Worm (Caenorhabditis elegans) whole organism, young adult: ENCODE data around the gene aat-2.

Source experiments
- B0035.1 ChIP-seq: sonication (generic microtip); optimal IDR thresholded peaks from 2 replicates; lab custom pipeline; 2016; ENCODE audit warnings: missing genetic modification characterization, mild to moderate bottlenecking, missing compliant biosample characterization, missing genotype, missing genetic modification reagents
- B0261.1 ChIP-seq: sonication (generic microtip); optimal IDR thresholded peaks from 2 replicates; lab custom pipeline; 2016; ENCODE audit warnings: mild to moderate bottlenecking, missing genetic modification characterization, moderate library complexity, missing compliant biosample characterization
- F23B12.7 ChIP-seq: sonication (generic microtip); optimal IDR thresholded peaks from 2 replicates; lab custom pipeline; 2017; ENCODE audit warnings: missing genetic modification characterization, mild to moderate bottlenecking, missing compliant biosample characterization, antibody characterized with exemption, moderate library complexity; ENCODE audit not compliant: insufficient read depth
- F37B4.10 ChIP-seq: fragments of 200-800 bp; sonication (Bioruptor generic); IDR thresholded peaks from 2 replicates; pipeline ENCODE4 v1.3.6; 2022; ENCODE audit warnings: missing genetic modification characterization, missing compliant biosample characterization
- F39B2.1 ChIP-seq: fragments of 200-800 bp; sonication (Bioruptor generic); IDR thresholded peaks from 2 replicates; pipeline ENCODE4 v1.3.6; 2022; ENCODE audit warnings: missing genetic modification reagents, missing genetic modification characterization, missing compliant biosample characterization
- K12H6.12 ChIP-seq: fragments of 200-800 bp; sonication (Bioruptor generic); optimal IDR thresholded peaks from 2 replicates; lab custom pipeline; 2018; ENCODE audit warnings: mild to moderate bottlenecking, missing genetic modification characterization, missing compliant biosample characterization
- Y53G8AR.9 ChIP-seq: fragments of 200-800 bp; sonication (Bioruptor generic); conservative IDR thresholded peaks from 2 replicates; pipeline ENCODE4 v1.3.6; 2022; ENCODE audit warnings: missing genetic modification reagents, missing genetic modification characterization, missing compliant biosample characterization
- attf-3 ChIP-seq: fragments of 200-800 bp; sonication (Bioruptor generic); conservative IDR thresholded peaks from 2 replicates; pipeline ENCODE4 v1.3.6; 2022; ENCODE audit warnings: missing genetic modification reagents, missing genetic modification characterization, missing compliant biosample characterization
- attf-5 ChIP-seq: fragments of 200-800 bp; sonication (Bioruptor generic); optimal IDR thresholded peaks from 2 replicates; lab custom pipeline; 2018; ENCODE audit warnings: mild to moderate bottlenecking, missing genetic modification characterization, missing compliant biosample characterization
- ceh-27 ChIP-seq: fragments of 200-800 bp; sonication (Bioruptor generic); optimal IDR thresholded peaks from 2 replicates; lab custom pipeline; 2018; ENCODE audit warnings: mild to moderate bottlenecking, missing genetic modification characterization, moderate library complexity, missing compliant biosample characterization
- ceh-40 ChIP-seq: fragments of 200-800 bp; sonication (Bioruptor generic); IDR thresholded peaks from 2 replicates; pipeline ENCODE4 v1.3.6; 2022; ENCODE audit warnings: missing genetic modification characterization, missing compliant biosample characterization
- ceh-58 ChIP-seq: fragments of 200-800 bp; sonication (Bioruptor generic); IDR thresholded peaks from 2 replicates; pipeline ENCODE4 v1.3.6; 2022; ENCODE audit warnings: missing genetic modification characterization, missing compliant biosample characterization
- die-1 ChIP-seq: sonication (generic microtip); optimal IDR thresholded peaks from 2 replicates; lab custom pipeline; 2016; ENCODE audit warnings: missing genotype, mild to moderate bottlenecking, missing genetic modification characterization, missing compliant biosample characterization
- dpff-1 ChIP-seq: sonication (generic microtip); optimal IDR thresholded peaks from 2 replicates; lab custom pipeline; 2017; ENCODE audit warnings: mild to moderate bottlenecking, missing genetic modification characterization, missing compliant biosample characterization
- dpl-1 ChIP-seq: fragments of 150-350 bp; optimal IDR thresholded peaks from 2 replicates; lab custom pipeline; 2014; ENCODE audit warnings: missing biosample characterization, missing genetic modification reagents, missing genetic modification characterization
- efl-1 ChIP-seq: fragments of 150-350 bp; optimal IDR thresholded peaks from 2 replicates; lab custom pipeline; 2014; ENCODE audit warnings: missing biosample characterization, missing genetic modification reagents, missing genetic modification characterization
- hlh-12 ChIP-seq: sonication (generic microtip); optimal IDR thresholded peaks from 2 replicates; lab custom pipeline; 2016; ENCODE audit warnings: missing genetic modification characterization, missing compliant biosample characterization
- hmg-1.2 ChIP-seq: fragments of 200-800 bp; sonication (Bioruptor generic); IDR thresholded peaks from 2 replicates; pipeline ENCODE4 v1.3.6; 2022; ENCODE audit warnings: missing genetic modification reagents, missing genetic modification characterization, missing compliant biosample characterization
- lag-1 ChIP-seq: fragments of 200-800 bp; sonication (Bioruptor generic); IDR thresholded peaks from 2 replicates; pipeline ENCODE4 v1.3.6; 2022; ENCODE audit warnings: missing genetic modification reagents, missing genetic modification characterization, missing compliant biosample characterization
- lsl-1 ChIP-seq: fragments of 200-800 bp; sonication (Bioruptor generic); optimal IDR thresholded peaks from 2 replicates; lab custom pipeline; 2018; ENCODE audit warnings: mild to moderate bottlenecking, missing genetic modification characterization, moderate library complexity, missing compliant biosample characterization
- madf-10 ChIP-seq: sonication (generic microtip); optimal IDR thresholded peaks from 2 replicates; lab custom pipeline; 2016; ENCODE audit warnings: mild to moderate bottlenecking, missing genetic modification characterization, missing compliant biosample characterization
- madf-3 ChIP-seq: fragments of 200-800 bp; sonication (Bioruptor generic); IDR thresholded peaks from 2 replicates; pipeline ENCODE4 v1.3.6; 2022; ENCODE audit warnings: missing genetic modification reagents, missing genetic modification characterization, missing compliant biosample characterization
- madf-6 ChIP-seq: fragments of 200-800 bp; sonication (Bioruptor generic); IDR thresholded peaks from 2 replicates; pipeline ENCODE4 v1.3.6; 2022; ENCODE audit warnings: missing genetic modification reagents, missing genetic modification characterization, missing compliant biosample characterization
- nfya-2 ChIP-seq: fragments of 200-800 bp; sonication (Bioruptor generic); IDR thresholded peaks from 2 replicates; pipeline ENCODE4 v1.3.6; 2022; ENCODE audit warnings: missing genetic modification reagents, missing genetic modification characterization, missing compliant biosample characterization
- nfyb-1 ChIP-seq: fragments of 200-800 bp; sonication (Bioruptor generic); IDR thresholded peaks from 2 replicates; pipeline ENCODE4 v1.3.6; 2022; ENCODE audit warnings: missing genetic modification reagents, missing genetic modification characterization, missing compliant biosample characterization
- nhr-120 ChIP-seq: fragments of 200-800 bp; sonication (Bioruptor generic); IDR thresholded peaks from 2 replicates; pipeline ENCODE4 v1.3.6; 2022; ENCODE audit warnings: missing genetic modification characterization, missing compliant biosample characterization
- nhr-80 ChIP-seq: sonication (generic microtip); optimal IDR thresholded peaks from 2 replicates; lab custom pipeline; 2016; ENCODE audit warnings: missing genetic modification characterization, missing compliant biosample characterization
- pbrm-1 ChIP-seq: fragments of 200-800 bp; sonication (Bioruptor generic); IDR thresholded peaks from 2 replicates; pipeline ENCODE4 v1.3.6; 2022; ENCODE audit warnings: missing genetic modification reagents, missing genetic modification characterization, missing compliant biosample characterization
- sea-2 ChIP-seq: fragments of 200-800 bp; sonication (Bioruptor generic); IDR thresholded peaks from 2 replicates; pipeline ENCODE4 v1.3.6; 2022; ENCODE audit warnings: missing genetic modification characterization, missing compliant biosample characterization
- snpc-3.4 ChIP-seq: sonication (generic microtip); optimal IDR thresholded peaks from 2 replicates; lab custom pipeline; 2017; ENCODE audit warnings: missing genetic modification characterization, mild to moderate bottlenecking, missing compliant biosample characterization, antibody characterized with exemption, moderate library complexity, missing genotype, missing genetic modification reagents
- snpc-4 ChIP-seq, 5 experiments: fragments of 150-350 bp in 1 of 5; sonication (generic microtip) in 4 of 5; optimal IDR thresholded peaks; 2 replicates each; lab custom pipeline; 2014 to 2018; ENCODE audit warnings: missing genetic modification characterization in 5 of 5, missing biosample characterization in 3 of 5, antibody characterized with exemption in 2 of 5, mild to moderate bottlenecking in 2 of 5, missing compliant biosample characterization in 2 of 5, missing genotype in 2 of 5, moderate library complexity in 2 of 5, missing genetic modification reagents in 1 of 5
- zfh-2 ChIP-seq: fragments of 200-800 bp; sonication (Bioruptor generic); conservative IDR thresholded peaks from 2 replicates; pipeline ENCODE4 v1.3.6; 2022; ENCODE audit warnings: missing genetic modification reagents, missing genetic modification characterization, missing compliant biosample characterization
- ztf-25 ChIP-seq: fragments of 200-800 bp; sonication (Bioruptor generic); IDR thresholded peaks from 2 replicates; pipeline ENCODE4 v1.3.6; 2022; ENCODE audit warnings: missing genetic modification reagents, missing genetic modification characterization, missing compliant biosample characterization

Gene aat-2

ce11 chrV:9220444-9220843, 25.7 kb downstream of the aat-2 start (continued):
- no peak for TF ChIP-seq die-1 (tag; lab: Kevin White, UChicago)
- TF ChIP-seq sea-2 (GFP tag; lab: Robert Waterston, UW), result no peak
- no peak for TF ChIP-seq pbrm-1 (GFP tag; lab: Robert Waterston, UW)
- TF ChIP-seq F39B2.1 (GFP tag; lab: Robert Waterston, UW), result no peak
- no peak for TF ChIP-seq lag-1 (GFP tag; lab: Robert Waterston, UW)
- TF ChIP-seq ceh-58 (GFP tag; lab: Robert Waterston, UW), result no peak
- TF ChIP-seq hmg-1.2 (GFP tag; lab: Robert Waterston, UW), result peak; percentile 67; the same call in 1 of the 2 replicates
- no peak for TF ChIP-seq nfya-2 (GFP tag; lab: Robert Waterston, UW)
- TF ChIP-seq efl-1 (GFP tag; lab: Kevin White, UChicago), result peak; percentile 57
- TF ChIP-seq attf-3 (GFP tag; lab: Robert Waterston, UW), result no peak
- peak; percentile 25 for TF ChIP-seq lsl-1
- no peak for TF ChIP-seq ceh-27 (GFP tag; lab: Kevin White, UChicago)
- no peak for TF ChIP-seq snpc-4 (GFP tag; optimal IDR thresholded peaks at IDR 0.05; lab: Kevin White, UChicago)
- TF ChIP-seq snpc-4 (tag; optimal IDR thresholded peaks at IDR 0.05; lab: Kevin White, UChicago), result peak in 1 of 4 experiments; percentile 7
- no peak for TF ChIP-seq ceh-40 (GFP tag; lab: Robert Waterston, UW)
- peak; percentile 82 for TF ChIP-seq F23B12.7
- no peak for TF ChIP-seq K12H6.12 (tag; lab: Kevin White, UChicago)
- TF ChIP-seq dpff-1 (tag; lab: Kevin White, UChicago), result no peak
- TF ChIP-seq attf-5 (GFP tag; lab: Kevin White, UChicago), result no peak
- no peak for TF ChIP-seq B0035.1 (tag; lab: Kevin White, UChicago)
- TF ChIP-seq Y53G8AR.9 (GFP tag; lab: Robert Waterston, UW), result no peak
- no peak for TF ChIP-seq B0261.1 (tag; lab: Kevin White, UChicago)
- no peak for TF ChIP-seq hlh-12 (tag; lab: Kevin White, UChicago)
- no peak for TF ChIP-seq ztf-25 (GFP tag; lab: Robert Waterston, UW)

- TF ChIP-seq madf-6 (GFP tag; lab: Robert Waterston, UW), result 0 out of 2 replicates have a peak, but pooled peaks have one; percentile 21
- 0 out of 2 replicates have a peak, but pooled peaks have one; percentile 47 for TF ChIP-seq madf-3
- TF ChIP-seq snpc-3.4 (tag; lab: Kevin White, UChicago), result no peak
Observed at ce11 chrV:9219390-9219733, 26.8 kb downstream of the aat-2 start.

- TF ChIP-seq dpl-1 (GFP tag; lab: Kevin White, UChicago), result no peak
- no peak for TF ChIP-seq ztf-25 (GFP tag; lab: Robert Waterston, UW)
- TF ChIP-seq B0035.1 (tag; lab: Kevin White, UChicago), result no peak
- TF ChIP-seq F37B4.10 (GFP tag; lab: Robert Waterston, UW), result no peak
- no peak; the same call in 1 of the 2 replicates for TF ChIP-seq zfh-2 (GFP tag; lab: Robert Waterston, UW)
- TF ChIP-seq nhr-80 (tag; lab: Kevin White, UChicago), result peak; percentile 88
- TF ChIP-seq madf-10 (tag; lab: Kevin White, UChicago), result no peak
- no peak for TF ChIP-seq snpc-3.4 (tag; lab: Kevin White, UChicago)
- TF ChIP-seq nhr-120 (GFP tag; lab: Robert Waterston, UW), result no peak
- peak; percentile 10 for TF ChIP-seq K12H6.12 (tag; lab: Kevin White, UChicago)
Observed at ce11 chrV:9218655-9219389, 27.3 kb downstream of the aat-2 start.

- 0 out of 2 replicates have a peak, but pooled peaks have one; percentile 24 for TF ChIP-seq madf-6 (GFP tag; lab: Robert Waterston, UW)
- TF ChIP-seq nfyb-1 (GFP tag; lab: Robert Waterston, UW), result no peak
Observed at ce11 chrV:9218214-9218613, 27.9 kb downstream of the aat-2 start.
